Worm (Caenorhabditis elegans) whole organism, midembryonic: ENCODE results near the gene F20G2.3.

Experiments
- cog-1 ChIP-seq: sonication (generic microtip); optimal IDR thresholded peaks from 2 replicates; lab custom pipeline; 2016; ENCODE audit warnings: missing genetic modification characterization, missing compliant biosample characterization
- flt-1 ChIP-seq: fragments of 200-800 bp; sonication (Bioruptor generic); IDR thresholded peaks from 2 replicates; pipeline ENCODE4 v1.3.6; 2022; ENCODE audit warnings: missing genetic modification characterization, missing compliant biosample characterization
- klf-2 ChIP-seq: fragments of 200-800 bp; sonication (Bioruptor generic); conservative IDR thresholded peaks from 2 replicates; pipeline ENCODE4 v1.3.6; 2022; ENCODE audit warnings: missing genetic modification reagents, missing genetic modification characterization, missing compliant biosample characterization
- ztf-23 ChIP-seq: fragments of 200-800 bp; sonication (Bioruptor generic); IDR thresholded peaks from 2 replicates; pipeline ENCODE4 v1.3.6; 2022; ENCODE audit warnings: missing genetic modification reagents, missing genetic modification characterization, missing compliant biosample characterization
- ztf-29 ChIP-seq: fragments of 200-800 bp; sonication (Bioruptor generic); IDR thresholded peaks from 2 replicates; pipeline ENCODE4 v1.3.6; 2022; ENCODE audit warnings: missing genetic modification reagents, missing genetic modification characterization, missing compliant biosample characterization

DNA sequence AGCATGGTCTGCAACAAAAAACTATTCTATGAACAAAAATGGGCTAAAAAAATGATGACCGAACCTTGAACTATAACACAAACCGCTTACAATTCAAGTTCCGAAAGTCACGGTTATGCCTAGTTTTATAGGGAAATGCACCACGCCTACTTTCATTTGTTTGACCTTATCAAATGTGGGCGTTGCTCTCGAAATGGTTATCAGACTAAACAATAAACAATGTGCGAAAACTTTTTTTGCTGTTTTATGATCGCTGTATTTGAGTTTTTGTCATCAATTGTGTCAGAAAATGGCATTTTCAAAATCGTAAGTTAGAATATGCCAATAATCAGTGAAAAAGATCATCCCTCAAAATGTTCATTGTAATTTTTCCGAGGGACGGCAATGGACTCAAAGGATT, 32.1 kb downstream of the F20G2.3 start, which contains the start of gene F35E12.6:
- no peak for TF ChIP-seq klf-2
- TF ChIP-seq cog-1 (tag; lab: Kevin White, UChicago) = no peak
- no peak for TF ChIP-seq ztf-23 (GFP tag; lab: Robert Waterston, UW)
- no peak for TF ChIP-seq ztf-29 (GFP tag; lab: Robert Waterston, UW)
- no peak for TF ChIP-seq flt-1 (GFP tag; lab: Robert Waterston, UW)
